Fruit fly (Drosophila melanogaster) Kc167 (cell line): ENCODE results near the gene RpL13.

Experiments used
- Myc ChIP-seq: fragments of >200 bp; optimal IDR thresholded peaks from 2 replicates; lab custom pipeline; 2017; ENCODE audit warnings: missing external identifiers
- Sin3A ChIP-seq: fragments of >200 bp; optimal IDR thresholded peaks from 2 replicates; lab custom pipeline; 2018; ENCODE audit warnings: missing external identifiers
- h ChIP-seq: fragments of >200 bp; optimal IDR thresholded peaks from 3 replicates; lab custom pipeline; 2018; ENCODE audit warnings: missing external identifiers
- insv ChIP-seq: fragments of >200 bp; optimal IDR thresholded peaks from 3 replicates; lab custom pipeline; 2018; ENCODE audit warnings: missing external identifiers
- psq ChIP-seq: fragments of >200 bp; optimal IDR thresholded peaks from 2 replicates; lab custom pipeline; 2017; ENCODE audit warnings: missing external identifiers
- ttk ChIP-seq: sonication (Bioruptor generic); optimal IDR thresholded peaks from 2 replicates; lab custom pipeline; 2017; ENCODE audit warnings: missing external identifiers

The RpL13 gene

DNA sequence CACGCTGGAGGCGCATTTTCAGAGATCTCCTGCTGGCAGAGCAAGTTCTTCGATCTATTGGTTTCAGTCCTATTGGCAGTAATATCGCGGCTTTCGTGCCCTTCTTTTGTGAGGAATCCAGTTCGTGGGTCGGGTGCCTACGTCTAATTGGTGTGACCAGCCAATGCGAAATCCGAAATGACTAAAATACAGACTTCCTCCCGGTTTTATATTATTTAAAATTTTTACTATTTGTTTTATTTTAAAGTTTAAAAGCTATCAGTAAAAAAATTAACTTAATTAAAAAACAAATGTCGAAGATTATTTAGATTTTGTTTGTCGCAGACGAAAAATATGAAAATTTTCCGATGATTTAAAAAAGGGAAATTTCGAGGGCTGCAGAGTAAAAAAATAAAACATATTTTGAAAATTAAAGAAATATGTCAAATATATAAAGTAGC, 3.5 kb upstream of the RpL13 start, which contains the start of gene CG5850:
TSS of gene CG5850 (minus strand) at position 347 of the 440 bp plus-strand sequence.
- TF ChIP-seq h (lab: Kevin White, UChicago) = no peak
- no peak for TF ChIP-seq ttk

dm6 chr2L:9968201-9968727, 1.2 kb downstream of the RpL13 start:
- TF ChIP-seq Sin3A (lab: Kevin White, UChicago) (no peak), h (lab: Kevin White, UChicago) (no peak), insv (lab: Kevin White, UChicago) (no peak), psq (lab: Kevin White, UChicago) (no peak), ttk (no peak), Myc (no peak)

DNA sequence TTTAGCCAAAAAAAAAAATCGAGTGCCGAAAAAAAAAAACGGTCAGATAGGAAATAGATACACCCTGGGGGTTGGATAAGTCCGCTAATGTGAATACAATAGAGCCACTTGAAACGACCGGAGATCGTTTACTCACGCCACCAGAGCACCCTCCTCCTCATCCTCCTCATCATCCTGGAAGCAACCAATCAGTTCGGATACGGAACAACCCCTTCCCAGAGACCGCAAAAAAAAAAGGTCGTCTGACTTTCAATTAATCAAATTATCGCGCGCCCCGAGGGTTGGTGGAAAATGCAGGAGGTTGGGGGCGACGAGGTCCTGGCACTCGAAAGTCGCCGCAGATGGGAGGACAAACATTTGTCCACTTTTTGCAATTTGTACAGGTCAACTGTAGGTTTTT, 5.5 kb downstream of the RpL13 start:
- TF ChIP-seq h (lab: Kevin White, UChicago) (no peak), Myc (no peak), ttk (no peak), psq (lab: Kevin White, UChicago) (no peak), insv (lab: Kevin White, UChicago) (no peak), Sin3A (lab: Kevin White, UChicago) (no peak)

dm6 chr2L:9981809-9982208, 14.7 kb downstream of the RpL13 start:
- TF ChIP-seq psq (lab: Kevin White, UChicago) (no peak), h (lab: Kevin White, UChicago) (no peak), Myc (no peak), Sin3A (lab: Kevin White, UChicago) (no peak), ttk (no peak), insv (lab: Kevin White, UChicago) (no peak)

DNA sequence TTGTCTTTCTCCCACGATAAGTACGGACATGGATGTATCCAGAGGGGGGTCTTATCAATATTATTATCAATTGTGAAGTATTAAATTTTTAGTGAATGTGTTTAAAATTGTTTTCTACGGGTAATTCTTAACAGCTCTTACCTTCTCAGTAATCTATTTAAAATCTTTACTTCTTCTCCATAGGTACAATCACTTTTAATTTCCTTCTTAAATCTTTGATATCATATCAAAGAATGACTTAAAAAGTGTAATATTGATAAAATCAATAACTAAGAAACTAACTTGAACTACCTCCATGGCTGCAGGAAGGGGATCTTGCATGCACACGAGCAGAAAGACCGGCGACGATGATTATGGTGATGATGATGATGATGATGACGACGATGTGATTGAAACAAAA, 15.4 kb downstream of the RpL13 start:
- TF ChIP-seq psq (lab: Kevin White, UChicago) (no peak), Myc (no peak), h (lab: Kevin White, UChicago) (no peak), Sin3A (lab: Kevin White, UChicago) (no peak), insv (lab: Kevin White, UChicago) (no peak)

- TF ChIP-seq h (lab: Kevin White, UChicago) (no peak), Myc (no peak), psq (lab: Kevin White, UChicago) (no peak), Sin3A (lab: Kevin White, UChicago) (no peak), insv (lab: Kevin White, UChicago) (no peak), ttk (no peak)
Measured at dm6 chr2L:9984078-9984772, 17.1 kb downstream of the RpL13 start, which contains the start of gene bib. TSS of gene bib (plus strand) at chr2L:9984645.

DNA sequence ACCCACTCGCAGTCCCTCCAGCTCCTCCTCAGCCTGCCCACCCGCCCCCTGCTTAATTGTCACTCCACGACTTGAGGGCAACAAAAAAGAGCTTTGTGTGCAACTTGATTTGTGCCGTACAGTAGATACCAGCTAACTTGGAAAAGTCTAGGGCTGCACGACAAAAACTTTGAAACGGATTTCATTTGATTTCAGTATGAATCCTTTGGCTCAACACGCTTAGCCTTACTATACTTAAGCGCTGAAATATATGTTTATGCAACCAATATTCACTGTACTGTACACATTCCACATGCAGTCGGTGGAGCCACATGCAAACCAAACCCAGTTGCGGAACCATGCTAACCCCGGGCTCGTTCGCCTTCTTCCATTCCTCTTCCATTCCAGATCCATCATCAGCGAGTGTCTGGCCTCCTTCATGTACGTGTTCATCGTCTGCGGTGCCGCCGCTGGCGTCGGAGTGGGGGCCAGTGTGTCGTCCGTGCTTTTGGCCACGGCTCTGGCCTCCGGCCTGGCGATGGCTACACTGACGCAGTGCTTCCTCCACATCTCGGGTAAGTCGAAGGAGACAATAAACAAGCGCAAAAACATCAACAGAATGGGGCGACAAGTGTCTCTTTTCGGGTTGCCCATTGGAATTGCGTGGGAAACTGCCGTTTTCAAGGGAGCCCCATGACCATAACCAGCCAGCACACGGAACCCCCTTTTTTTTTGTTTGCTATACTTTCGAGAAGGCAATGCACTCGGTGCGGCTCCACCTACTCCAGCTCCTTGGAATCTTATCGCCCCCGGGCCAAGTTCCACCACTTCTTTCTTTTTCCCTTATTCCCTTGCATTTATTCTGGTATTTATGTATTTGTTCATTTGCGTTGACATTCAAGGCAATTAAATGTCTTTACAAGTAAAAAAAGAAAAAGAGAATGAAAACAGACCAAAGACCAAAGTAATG, 19.6 kb downstream of the RpL13 start:
- no peak for TF ChIP-seq insv (lab: Kevin White, UChicago)
- TF ChIP-seq h (lab: Kevin White, UChicago) = no peak
- no peak for TF ChIP-seq ttk

- no peak for TF ChIP-seq psq (lab: Kevin White, UChicago)
- no peak for TF ChIP-seq Sin3A (lab: Kevin White, UChicago)
- no peak for TF ChIP-seq h (lab: Kevin White, UChicago)
- no peak for TF ChIP-seq ttk
- no peak for TF ChIP-seq Myc
- no peak for TF ChIP-seq insv (lab: Kevin White, UChicago)
Measured at dm6 chr2L:9988201-9988990, 21.3 kb downstream of the RpL13 start.

DNA sequence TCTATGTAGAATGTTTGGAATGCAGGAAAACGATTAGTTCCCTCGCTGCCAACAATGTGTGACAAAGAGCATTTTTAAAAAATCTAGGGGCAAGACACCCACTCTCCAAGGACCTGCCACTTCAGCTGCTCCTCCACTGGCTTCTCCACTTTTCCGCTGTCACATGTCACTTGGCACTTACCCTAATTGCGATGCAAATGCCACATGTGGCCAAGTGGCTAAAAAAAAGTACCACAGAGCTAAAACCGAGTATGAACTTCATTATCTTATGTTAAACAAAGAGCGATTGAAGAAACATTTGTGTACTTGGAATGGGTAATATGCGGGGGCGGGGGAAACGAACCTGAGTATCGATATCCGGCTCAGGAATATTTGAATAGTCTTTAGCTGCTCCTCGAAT, 22.2 kb downstream of the RpL13 start:
- no peak for TF ChIP-seq ttk
- TF ChIP-seq h (lab: Kevin White, UChicago) = no peak
- no peak for TF ChIP-seq Myc
- no peak for TF ChIP-seq insv (lab: Kevin White, UChicago)
- TF ChIP-seq Sin3A (lab: Kevin White, UChicago) = no peak
- TF ChIP-seq psq (lab: Kevin White, UChicago) = no peak

DNA sequence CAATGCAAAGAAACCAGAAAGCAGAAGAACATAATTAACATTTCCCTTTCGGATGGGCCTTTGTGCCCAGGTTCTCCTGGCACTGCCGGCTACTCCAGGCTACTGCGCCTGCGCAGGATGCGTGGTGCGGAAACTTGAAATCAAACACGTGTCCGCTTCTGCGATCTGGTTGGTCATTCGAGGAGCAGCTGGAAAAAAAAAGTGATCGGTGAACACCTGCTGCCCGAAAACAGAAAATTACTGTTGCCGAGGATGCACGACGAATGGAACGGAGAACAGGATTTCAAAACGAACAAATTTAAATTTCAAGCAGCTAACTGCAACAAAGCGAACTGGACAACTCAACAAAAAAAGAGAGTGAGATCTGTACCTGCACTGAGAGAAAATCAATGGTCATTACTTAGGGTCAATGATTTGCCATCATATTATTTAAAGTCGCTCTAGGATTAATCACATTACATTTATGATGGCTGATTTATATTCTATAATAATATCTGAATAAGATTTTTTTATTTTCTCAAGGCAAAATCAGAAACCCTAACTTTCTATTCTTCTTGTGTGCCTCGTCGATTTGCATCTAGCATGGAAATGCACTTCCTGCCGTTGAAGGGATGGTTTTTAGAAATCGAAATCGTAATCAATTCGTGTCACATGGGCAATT, 22.9 kb downstream of the RpL13 start:
- no peak for TF ChIP-seq Myc
- no peak for TF ChIP-seq ttk

- no peak for TF ChIP-seq Myc
- no peak for TF ChIP-seq h (lab: Kevin White, UChicago)
- TF ChIP-seq psq (lab: Kevin White, UChicago) = no peak
- no peak for TF ChIP-seq ttk
- no peak for TF ChIP-seq insv (lab: Kevin White, UChicago)
- TF ChIP-seq Sin3A (lab: Kevin White, UChicago) = no peak
Measured at dm6 chr2L:9994382-9994781, 27.3 kb downstream of the RpL13 start.
